Worm (Caenorhabditis elegans): ENCODE measurements around the gene ttr-57.

ce11 chrV:20579534-20579933, 25.4 kb upstream of the ttr-57 start, which contains the start of gene F26F2.8:
- no peak for TF ChIP-seq F13H6.1 (tag; optimal IDR thresholded peaks at IDR 0.05)
- no peak for TF ChIP-seq Y55F3AM.14 (GFP tag; optimal IDR thresholded peaks at IDR 0.05)
- TF ChIP-seq unc-39 (tag; optimal IDR thresholded peaks at IDR 0.05), result no peak
- no peak for TF ChIP-seq skn-1 (tag; optimal IDR thresholded peaks at IDR 0.05)
- no peak for TF ChIP-seq gmeb-1 (tag; optimal IDR thresholded peaks at IDR 0.05)
- TF ChIP-seq nhr-77 (tag; optimal IDR thresholded peaks at IDR 0.05), result no peak
